Worm (Caenorhabditis elegans) whole organism, L3 larva: ENCODE measurements around the gene lite-1.

ENCODE experiments used
- R02D3.7 ChIP-seq: fragments of 150-350 bp; optimal IDR thresholded peaks from 2 replicates; lab custom pipeline; 2014; ENCODE audit warnings: missing biosample characterization, missing genetic modification characterization
- ama-1 ChIP-seq: fragments of 150-350 bp; optimal IDR thresholded peaks from 2 replicates; lab custom pipeline; 2018
- ceh-16 ChIP-seq: sonication (generic microtip); optimal IDR thresholded peaks from 2 replicates; lab custom pipeline; 2017; ENCODE audit warnings: missing biosample characterization, missing genetic modification characterization
- ceh-28 ChIP-seq: fragments of 150-350 bp; optimal IDR thresholded peaks from 2 replicates; lab custom pipeline; 2014; ENCODE audit warnings: missing biosample characterization, missing genetic modification reagents, missing genetic modification characterization
- ceh-82 ChIP-seq: fragments of 150-350 bp; optimal IDR thresholded peaks from 2 replicates; lab custom pipeline; 2014; ENCODE audit warnings: missing biosample characterization, missing genetic modification characterization
- ceh-9 ChIP-seq: sonication (generic microtip); optimal IDR thresholded peaks from 2 replicates; lab custom pipeline; 2018; ENCODE audit warnings: missing biosample characterization, missing genetic modification characterization
- daf-12 ChIP-seq: fragments of 150-350 bp; optimal IDR thresholded peaks from 2 replicates; lab custom pipeline; 2014; ENCODE audit warnings: missing biosample characterization, missing genetic modification reagents, missing genetic modification characterization
- egl-5 ChIP-seq: fragments of 150-350 bp; optimal IDR thresholded peaks from 2 replicates; lab custom pipeline; 2017; ENCODE audit warnings: missing biosample characterization, missing genetic modification reagents, missing genetic modification characterization, inconsistent platforms
- elt-1 ChIP-seq: fragments of 150-350 bp; optimal IDR thresholded peaks from 2 replicates; lab custom pipeline; 2014; ENCODE audit warnings: missing biosample characterization, missing genetic modification characterization
- elt-2 ChIP-seq: sonication (generic microtip); optimal IDR thresholded peaks from 2 replicates; lab custom pipeline; 2016; ENCODE audit warnings: missing genetic modification reagents, mild to moderate bottlenecking, missing genetic modification characterization, missing compliant biosample characterization
- elt-3 ChIP-seq, 3 experiments: fragments of 150-350 bp in 1 of 3; sonication (generic microtip) in 2 of 3; optimal IDR thresholded peaks; 2 replicates in 2 of 3; 4 replicates in 1 of 3; lab custom pipeline; 2014 to 2017; ENCODE audit warnings: missing biosample characterization in 3 of 3, missing genetic modification characterization in 3 of 3
- eor-1 ChIP-seq, 2 experiments: fragments of 150-350 bp; optimal IDR thresholded peaks; 2 replicates each; lab custom pipeline; 2014 to 2018; ENCODE audit warnings: missing biosample characterization in 2 of 2, missing genetic modification characterization in 2 of 2
- fkh-10 ChIP-seq: sonication (generic microtip); optimal IDR thresholded peaks from 2 replicates; lab custom pipeline; 2017; ENCODE audit warnings: missing biosample characterization, missing genetic modification reagents, missing genetic modification characterization
- fkh-2 ChIP-seq: fragments of 150-350 bp; optimal IDR thresholded peaks from 2 replicates; lab custom pipeline; 2014; ENCODE audit warnings: missing biosample characterization, missing genetic modification reagents, missing genetic modification characterization
- fos-1 ChIP-seq: fragments of 150-350 bp; optimal IDR thresholded peaks from 2 replicates; lab custom pipeline; 2014; ENCODE audit warnings: missing biosample characterization, missing genetic modification characterization
- hmg-11 ChIP-seq: sonication (generic microtip); optimal IDR thresholded peaks from 2 replicates; lab custom pipeline; 2016; ENCODE audit warnings: missing genetic modification characterization, missing compliant biosample characterization
- jun-1 ChIP-seq: fragments of 150-350 bp; optimal IDR thresholded peaks from 2 replicates; lab custom pipeline; 2014; ENCODE audit warnings: missing biosample characterization, missing genetic modification reagents, missing genetic modification characterization
- lin-15B ChIP-seq: fragments of 150-350 bp; optimal IDR thresholded peaks from 2 replicates; lab custom pipeline; 2014; ENCODE audit warnings: missing biosample characterization, missing genetic modification characterization
- lsy-12 ChIP-seq: sonication (generic microtip); optimal IDR thresholded peaks from 2 replicates; lab custom pipeline; 2016; ENCODE audit warnings: mild to moderate bottlenecking, missing genetic modification characterization, missing compliant biosample characterization
- mdl-1 ChIP-seq: fragments of 150-350 bp; optimal IDR thresholded peaks from 2 replicates; lab custom pipeline; 2014; ENCODE audit warnings: missing biosample characterization, missing genetic modification characterization
- mml-1 ChIP-seq: fragments of 150-350 bp; sonication (generic microtip); optimal IDR thresholded peaks from 3 replicates; lab custom pipeline; 2014; ENCODE audit warnings: missing biosample characterization, missing genetic modification characterization
- nfya-1 ChIP-seq: sonication (generic microtip); optimal IDR thresholded peaks from 2 replicates; lab custom pipeline; 2017; ENCODE audit warnings: missing genetic modification characterization, mild to moderate bottlenecking, missing compliant biosample characterization, antibody characterized with exemption, moderate library complexity; ENCODE audit not compliant: insufficient read depth
- nhr-11 ChIP-seq: fragments of 150-350 bp; optimal IDR thresholded peaks from 2 replicates; lab custom pipeline; 2014; ENCODE audit warnings: missing biosample characterization, missing genetic modification characterization
- nhr-12 ChIP-seq: fragments of 150-350 bp; optimal IDR thresholded peaks from 2 replicates; lab custom pipeline; 2014; ENCODE audit warnings: missing biosample characterization, missing genetic modification characterization
- nhr-23 ChIP-seq: fragments of 150-350 bp; optimal IDR thresholded peaks from 2 replicates; lab custom pipeline; 2014; ENCODE audit warnings: missing biosample characterization, missing genetic modification reagents, missing genetic modification characterization
- nhr-25 ChIP-seq: sonication (generic microtip); optimal IDR thresholded peaks from 2 replicates; lab custom pipeline; 2017; ENCODE audit warnings: missing biosample characterization, missing genetic modification characterization
- nhr-28 ChIP-seq: fragments of 150-350 bp; optimal IDR thresholded peaks from 2 replicates; lab custom pipeline; 2014; ENCODE audit warnings: missing biosample characterization, missing genetic modification characterization
- nhr-67 ChIP-seq: fragments of 150-350 bp; optimal IDR thresholded peaks from 2 replicates; lab custom pipeline; 2014; ENCODE audit warnings: missing biosample characterization, missing genetic modification characterization
- nhr-76 ChIP-seq: fragments of 150-350 bp; sonication (generic microtip); optimal IDR thresholded peaks from 5 replicates; lab custom pipeline; 2014; ENCODE audit warnings: missing biosample characterization, missing genetic modification characterization
- nhr-77 ChIP-seq: fragments of 150-350 bp; optimal IDR thresholded peaks from 2 replicates; lab custom pipeline; 2014; ENCODE audit warnings: missing biosample characterization, missing genetic modification characterization
- pha-4 ChIP-seq: fragments of 150-350 bp; optimal IDR thresholded peaks from 2 replicates; lab custom pipeline; 2014; ENCODE audit warnings: missing biosample characterization, missing genetic modification reagents, missing genetic modification characterization
- pqm-1 ChIP-seq: fragments of 150-350 bp; optimal IDR thresholded peaks from 2 replicates; lab custom pipeline; 2017; ENCODE audit warnings: missing biosample characterization, missing genetic modification characterization, inconsistent platforms
- sea-2 ChIP-seq: fragments of 150-350 bp; sonication (generic microtip); optimal IDR thresholded peaks from 4 replicates; lab custom pipeline; 2014; ENCODE audit warnings: missing biosample characterization, missing genetic modification reagents, missing genetic modification characterization
- skn-1 ChIP-seq: fragments of 150-350 bp; optimal IDR thresholded peaks from 2 replicates; lab custom pipeline; 2014; ENCODE audit warnings: missing biosample characterization, missing genetic modification characterization
- snpc-4 ChIP-seq: fragments of 150-350 bp; optimal IDR thresholded peaks from 2 replicates; lab custom pipeline; 2014; ENCODE audit warnings: missing biosample characterization, missing genetic modification characterization
- tbx-2 ChIP-seq: sonication (generic microtip); optimal IDR thresholded peaks from 2 replicates; lab custom pipeline; 2016; ENCODE audit warnings: mild to moderate bottlenecking, missing genetic modification characterization, missing compliant biosample characterization
- unc-39 ChIP-seq: sonication (generic microtip); optimal IDR thresholded peaks from 4 replicates; lab custom pipeline; 2017; ENCODE audit warnings: missing biosample characterization, missing genetic modification characterization
- unc-62 ChIP-seq: fragments of 150-350 bp; sonication (generic microtip); optimal IDR thresholded peaks from 4 replicates; lab custom pipeline; 2014; ENCODE audit warnings: missing biosample characterization, missing genetic modification reagents, missing genetic modification characterization
- ztf-11 ChIP-seq: fragments of 150-350 bp; optimal IDR thresholded peaks from 2 replicates; lab custom pipeline; 2014; ENCODE audit warnings: missing biosample characterization, missing genetic modification characterization
- ztf-4 ChIP-seq: fragments of 150-350 bp; optimal IDR thresholded peaks from 2 replicates; lab custom pipeline; 2014; ENCODE audit warnings: missing biosample characterization, missing genetic modification characterization

Gene lite-1

DNA sequence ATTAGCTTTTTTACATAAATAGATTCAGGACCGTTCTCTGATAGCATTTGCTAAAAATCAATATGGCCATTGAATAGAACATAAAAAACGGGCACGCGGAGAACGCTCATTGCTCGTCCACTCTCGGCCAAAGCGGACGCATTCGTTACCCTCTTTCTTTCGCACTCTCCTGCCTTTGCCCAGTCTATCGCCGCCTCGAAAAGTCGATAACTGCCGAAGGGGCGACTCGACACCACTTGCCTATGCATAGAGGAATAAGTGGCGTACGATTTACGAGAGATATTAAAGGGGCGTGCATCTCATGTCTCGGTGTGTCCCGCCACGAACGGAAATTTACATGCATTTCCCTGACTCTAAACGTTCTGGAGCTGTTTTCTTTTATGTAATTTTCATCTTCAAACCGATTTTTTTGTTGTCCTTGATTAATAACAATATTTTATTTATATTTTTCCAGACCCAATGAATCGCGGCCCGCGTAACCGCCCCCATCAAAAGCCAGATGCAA, 32.7 kb upstream of the lite-1 start, which contains the start of gene W05H9.4 (continued):
- TF ChIP-seq sea-2 (GFP tag; lab: Kevin White, UChicago) = no peak
- TF ChIP-seq fkh-2 (tag; lab: Kevin White, UChicago) = no peak
- peak; percentile 46 for TF ChIP-seq snpc-4
- TF ChIP-seq nhr-77 (tag; lab: Kevin White, UChicago) = no peak

DNA sequence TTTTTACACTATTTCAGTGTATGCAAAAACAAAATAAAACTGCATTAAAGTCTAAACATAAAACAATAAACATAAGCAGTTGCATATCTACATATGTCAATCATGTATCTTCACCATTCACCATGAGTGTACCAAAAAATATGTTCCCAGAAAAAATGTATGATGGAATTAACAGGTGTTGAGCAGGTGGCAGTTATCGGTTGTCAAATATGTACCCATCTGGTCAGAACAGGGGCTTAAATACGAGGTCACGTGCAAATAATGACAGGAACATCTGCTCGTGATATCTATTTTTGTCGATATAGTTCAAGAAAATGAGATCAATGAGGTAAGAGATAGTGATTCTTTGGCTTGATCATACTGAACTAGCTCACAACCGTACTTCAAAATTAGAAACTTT, 28.5 kb upstream of the lite-1 start:
- TF ChIP-seq fkh-2 (tag; lab: Kevin White, UChicago) = no peak
- TF ChIP-seq lin-15B = no peak
- no peak for TF ChIP-seq ceh-9 (tag; lab: Kevin White, UChicago)
- TF ChIP-seq egl-5 (tag; lab: Kevin White, UChicago) = no peak
- no peak for TF ChIP-seq pha-4 (tag; lab: Kevin White, UChicago)
- no peak for TF ChIP-seq unc-39 (tag; lab: Kevin White, UChicago)
- TF ChIP-seq mml-1 = no peak
- TF ChIP-seq sea-2 (GFP tag; lab: Kevin White, UChicago) = no peak
- TF ChIP-seq elt-1 (tag; lab: Kevin White, UChicago) = no peak
- no peak for TF ChIP-seq jun-1 (tag; lab: Kevin White, UChicago)
- no peak for TF ChIP-seq nhr-25 (tag; lab: Kevin White, UChicago)
- TF ChIP-seq, all 47 proteins: peak for 0

DNA sequence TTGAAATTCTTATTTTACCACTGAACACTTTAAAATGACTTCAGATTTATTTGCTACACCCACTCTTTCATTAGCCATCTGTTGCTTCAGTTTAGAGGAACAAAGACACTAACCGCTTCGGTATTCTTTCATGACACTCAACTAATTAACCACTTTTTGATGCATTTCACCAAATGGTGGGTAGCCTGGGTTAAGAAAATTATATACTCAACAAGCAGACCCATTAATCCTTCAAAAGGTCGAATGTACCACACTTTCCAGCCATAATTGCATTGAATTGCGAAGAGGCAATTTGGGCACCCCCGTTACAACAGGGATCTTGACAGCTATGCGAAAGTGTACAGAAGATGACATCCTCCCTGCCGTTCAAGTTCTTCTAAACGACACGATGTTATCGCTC, 27.8 kb upstream of the lite-1 start:
- no peak for TF ChIP-seq elt-2 (tag; lab: Kevin White, UChicago)
- no peak for TF ChIP-seq jun-1 (tag; lab: Kevin White, UChicago)
- TF ChIP-seq tbx-2 (tag; lab: Kevin White, UChicago) = no peak
- no peak for TF ChIP-seq nhr-11
- no peak for TF ChIP-seq elt-3 (tag; optimal IDR thresholded peaks at IDR 0.05; lab: Kevin White, UChicago)
- TF ChIP-seq ztf-4 (tag; lab: Kevin White, UChicago) = no peak
- TF ChIP-seq nhr-77 (tag; lab: Kevin White, UChicago) = no peak
- TF ChIP-seq nhr-23 (tag; lab: Kevin White, UChicago) = peak; percentile 7
- TF ChIP-seq eor-1 (tag; optimal IDR thresholded peaks at IDR 0.05; lab: Kevin White, UChicago) = no peak
- TF ChIP-seq nhr-25 (tag; lab: Kevin White, UChicago) = peak; percentile 4
- TF ChIP-seq nhr-12 (tag; lab: Kevin White, UChicago) = no peak
- no peak for TF ChIP-seq nhr-67 (tag; lab: Kevin White, UChicago)
- no peak for TF ChIP-seq daf-12 (tag; lab: Kevin White, UChicago)
- TF ChIP-seq ceh-82 (tag; lab: Kevin White, UChicago) = no peak
- TF ChIP-seq ceh-28 (tag; lab: Kevin White, UChicago) = no peak
- TF ChIP-seq nhr-76 (tag; lab: Kevin White, UChicago) = no peak

DNA sequence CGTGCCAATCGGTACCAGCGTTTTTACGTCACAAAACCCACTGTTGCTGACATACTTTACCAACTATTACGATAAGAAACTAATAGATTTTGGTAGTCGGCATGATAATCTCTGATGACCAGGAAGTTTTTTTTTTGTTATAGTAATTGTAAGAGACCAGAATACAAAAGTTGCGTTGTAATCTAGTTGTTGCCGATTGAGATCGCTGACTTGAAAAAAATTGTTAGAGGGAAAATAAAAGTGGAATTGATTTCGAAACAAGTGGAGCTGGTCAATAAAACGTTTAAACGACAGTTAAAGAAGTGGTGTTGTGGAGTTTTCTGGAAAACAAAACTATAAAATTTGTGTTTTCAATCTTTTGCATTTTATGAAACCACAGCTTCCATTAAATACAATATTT, 26.4 kb upstream of the lite-1 start:
- TF ChIP-seq fos-1 (tag; lab: Kevin White, UChicago) (no peak), pqm-1 (tag; lab: Kevin White, UChicago) (peak; percentile 31), mdl-1 (no peak), skn-1 (no peak), R02D3.7 (tag; lab: Kevin White, UChicago) (no peak), unc-39 (tag; lab: Kevin White, UChicago) (no peak), lsy-12 (no peak), ceh-28 (tag; lab: Kevin White, UChicago) (peak; percentile 2), fkh-10 (GFP tag; lab: Kevin White, UChicago) (no peak), tbx-2 (tag; lab: Kevin White, UChicago) (no peak), nhr-23 (tag; lab: Kevin White, UChicago) (peak; percentile 31), elt-2 (tag; lab: Kevin White, UChicago) (no peak), nhr-28 (tag; lab: Kevin White, UChicago) (no peak), ceh-16 (tag; lab: Kevin White, UChicago) (no peak)

ce11 chrX:6256430-6256829, 25.9 kb upstream of the lite-1 start:
- TF ChIP-seq nhr-67 (tag; lab: Kevin White, UChicago) (no peak), unc-39 (tag; lab: Kevin White, UChicago) (no peak), pha-4 (tag; lab: Kevin White, UChicago) (peak; percentile 54), sea-2 (GFP tag; lab: Kevin White, UChicago) (no peak), jun-1 (tag; lab: Kevin White, UChicago) (peak; percentile 38), unc-62 (GFP tag; lab: Kevin White, UChicago) (no peak), elt-2 (tag; lab: Kevin White, UChicago) (peak; percentile 92), ama-1 (peak; percentile 51), ceh-28 (tag; lab: Kevin White, UChicago) (no peak), snpc-4 (no peak), ztf-4 (tag; lab: Kevin White, UChicago) (no peak), ztf-11 (tag; lab: Kevin White, UChicago) (no peak), fos-1 (tag; lab: Kevin White, UChicago) (no peak), tbx-2 (tag; lab: Kevin White, UChicago) (no peak), R02D3.7 (tag; lab: Kevin White, UChicago) (no peak), eor-1 (tag; optimal IDR thresholded peaks at IDR 0.05; lab: Kevin White, UChicago) (no peak), pqm-1 (tag; lab: Kevin White, UChicago) (peak; percentile 89), nfya-1 (tag; lab: Kevin White, UChicago) (peak; percentile 52), hmg-11 (tag; lab: Kevin White, UChicago) (no peak)
